Worm (Caenorhabditis elegans) whole organism, L2 larva: Measurements from ENCODE around the gene T05A8.7.
A peak's percentile ranks its signal among the peaks of the same experiment; 100 is the strongest.

ENCODE experiments used
- C34F6.9 ChIP-seq: fragments of 150-350 bp; optimal IDR thresholded peaks from 2 replicates; lab custom pipeline; 2014; ENCODE audit warnings: missing biosample characterization, missing genetic modification characterization
- ZK546.5 ChIP-seq: sonication (generic microtip); optimal IDR thresholded peaks from 2 replicates; lab custom pipeline; 2017; ENCODE audit warnings: missing biosample characterization, missing genetic modification characterization
- aly-2 ChIP-seq: fragments of 150-350 bp; optimal IDR thresholded peaks from 2 replicates; lab custom pipeline; 2014; ENCODE audit warnings: missing biosample characterization, missing genetic modification characterization
- ama-1 ChIP-seq: fragments of 150-350 bp; optimal IDR thresholded peaks from 2 replicates; lab custom pipeline; 2018; ENCODE audit warnings: inconsistent platforms
- blmp-1 ChIP-seq: sonication (generic microtip); optimal IDR thresholded peaks from 2 replicates; lab custom pipeline; 2017; ENCODE audit warnings: missing genetic modification characterization, mild to moderate bottlenecking, missing compliant biosample characterization, antibody characterized with exemption, moderate library complexity; ENCODE audit not compliant: insufficient read depth
- ceh-16 ChIP-seq: fragments of 150-350 bp; optimal IDR thresholded peaks from 2 replicates; lab custom pipeline; 2014; ENCODE audit warnings: missing biosample characterization, missing genetic modification characterization
- dmd-4 ChIP-seq: sonication (generic microtip); optimal IDR thresholded peaks from 2 replicates; lab custom pipeline; 2017; ENCODE audit warnings: missing biosample characterization, missing genetic modification characterization
- egl-27 ChIP-seq: sonication (generic microtip); optimal IDR thresholded peaks from 3 replicates; lab custom pipeline; 2017; ENCODE audit warnings: missing biosample characterization, missing genetic modification reagents, missing genetic modification characterization
- elt-1 ChIP-seq: fragments of 150-350 bp; optimal IDR thresholded peaks from 2 replicates; lab custom pipeline; 2014; ENCODE audit warnings: missing biosample characterization, missing genetic modification characterization
- elt-3 ChIP-seq: sonication (generic microtip); optimal IDR thresholded peaks from 2 replicates; lab custom pipeline; 2017; ENCODE audit warnings: missing biosample characterization, missing genetic modification characterization
- fos-1 ChIP-seq: fragments of 150-350 bp; optimal IDR thresholded peaks from 2 replicates; lab custom pipeline; 2014; ENCODE audit warnings: missing biosample characterization, missing genetic modification characterization
- gmeb-1 ChIP-seq: fragments of 150-350 bp; optimal IDR thresholded peaks from 2 replicates; lab custom pipeline; 2014; ENCODE audit warnings: missing biosample characterization, missing genetic modification characterization
- lin-11 ChIP-seq: fragments of 150-350 bp; sonication (generic microtip); optimal IDR thresholded peaks from 2 replicates; lab custom pipeline; 2014; ENCODE audit warnings: missing biosample characterization, missing genetic modification characterization, inconsistent platforms, mixed read lengths
- lin-13 ChIP-seq: fragments of 150-350 bp; optimal IDR thresholded peaks from 2 replicates; lab custom pipeline; 2014; ENCODE audit warnings: missing biosample characterization, missing genetic modification reagents, missing genetic modification characterization
- lin-39 ChIP-seq: fragments of 150-350 bp; optimal IDR thresholded peaks from 2 replicates; lab custom pipeline; 2014; ENCODE audit warnings: missing biosample characterization, missing genetic modification reagents, missing genetic modification characterization
- lsy-2 ChIP-seq, 2 experiments: fragments of 150-350 bp in 1 of 2; sonication (generic microtip) in 1 of 2; optimal IDR thresholded peaks; 2 replicates each; lab custom pipeline; 2014 to 2017; ENCODE audit warnings: missing biosample characterization in 2 of 2, missing genetic modification characterization in 2 of 2
- mbf-1 ChIP-seq: sonication (generic microtip); optimal IDR thresholded peaks from 2 replicates; lab custom pipeline; 2017; ENCODE audit warnings: missing biosample characterization, missing genetic modification characterization
- mdl-1 ChIP-seq, 2 experiments: fragments of 150-350 bp in 1 of 2; sonication (generic microtip) in 1 of 2; optimal IDR thresholded peaks; 2 replicates each; lab custom pipeline; 2017; ENCODE audit warnings: missing biosample characterization in 2 of 2, missing genetic modification characterization in 2 of 2
- nhr-10 ChIP-seq: sonication (generic microtip); optimal IDR thresholded peaks from 2 replicates; lab custom pipeline; 2017; ENCODE audit warnings: missing biosample characterization, missing genetic modification characterization
- nhr-11 ChIP-seq: fragments of 150-350 bp; optimal IDR thresholded peaks from 2 replicates; lab custom pipeline; 2014; ENCODE audit warnings: missing biosample characterization, missing genetic modification characterization
- nhr-129 ChIP-seq: fragments of 150-350 bp; optimal IDR thresholded peaks from 2 replicates; lab custom pipeline; 2014; ENCODE audit warnings: missing biosample characterization, missing genetic modification characterization
- nhr-21 ChIP-seq: fragments of 150-350 bp; optimal IDR thresholded peaks from 2 replicates; lab custom pipeline; 2014; ENCODE audit warnings: missing biosample characterization, missing genetic modification characterization
- nhr-23 ChIP-seq: fragments of 150-350 bp; optimal IDR thresholded peaks from 2 replicates; lab custom pipeline; 2014; ENCODE audit warnings: missing biosample characterization, missing genetic modification reagents, missing genetic modification characterization
- nhr-237 ChIP-seq: fragments of 150-350 bp; optimal IDR thresholded peaks from 2 replicates; lab custom pipeline; 2014; ENCODE audit warnings: missing biosample characterization, missing genetic modification characterization
- nhr-6 ChIP-seq: fragments of 150-350 bp; optimal IDR thresholded peaks from 2 replicates; lab custom pipeline; 2014; ENCODE audit warnings: missing biosample characterization, missing genetic modification characterization
- nhr-77 ChIP-seq: fragments of 150-350 bp; optimal IDR thresholded peaks from 2 replicates; lab custom pipeline; 2014; ENCODE audit warnings: missing biosample characterization, missing genetic modification characterization
- peb-1 ChIP-seq: fragments of 150-350 bp; optimal IDR thresholded peaks from 2 replicates; lab custom pipeline; 2014; ENCODE audit warnings: missing biosample characterization, missing genetic modification characterization
- sem-4 ChIP-seq: fragments of 150-350 bp; optimal IDR thresholded peaks from 2 replicates; lab custom pipeline; 2014; ENCODE audit warnings: missing biosample characterization, missing genetic modification reagents, missing genetic modification characterization
- skn-1 ChIP-seq: sonication (generic microtip); optimal IDR thresholded peaks from 2 replicates; lab custom pipeline; 2017; ENCODE audit warnings: missing biosample characterization, missing genetic modification characterization
- sma-3 ChIP-seq: sonication (generic microtip); optimal IDR thresholded peaks from 2 replicates; lab custom pipeline; 2016; ENCODE audit warnings: missing genetic modification reagents, missing genetic modification characterization, missing compliant biosample characterization
- sma-9 ChIP-seq, 2 experiments: fragments of 150-350 bp in 1 of 2; sonication (generic microtip) in 1 of 2; optimal IDR thresholded peaks; 2 replicates each; lab custom pipeline; 2014 to 2016; ENCODE audit warnings: missing genetic modification characterization in 2 of 2, mild to moderate bottlenecking in 1 of 2, missing biosample characterization in 1 of 2, missing compliant biosample characterization in 1 of 2, missing genetic modification reagents in 1 of 2, moderate library complexity in 1 of 2
- snpc-4 ChIP-seq: fragments of 150-350 bp; optimal IDR thresholded peaks from 2 replicates; lab custom pipeline; 2014; ENCODE audit warnings: missing biosample characterization, missing genetic modification characterization
- unc-39 ChIP-seq: fragments of 150-350 bp; optimal IDR thresholded peaks from 2 replicates; lab custom pipeline; 2014; ENCODE audit warnings: missing biosample characterization, missing genetic modification characterization
- unc-55 ChIP-seq: fragments of 150-350 bp; sonication (generic microtip); optimal IDR thresholded peaks from 3 replicates; lab custom pipeline; 2014; ENCODE audit warnings: missing biosample characterization, missing genetic modification reagents, missing genetic modification characterization
- unc-62 ChIP-seq: fragments of 150-350 bp; optimal IDR thresholded peaks from 2 replicates; lab custom pipeline; 2014; ENCODE audit warnings: missing biosample characterization, missing genetic modification reagents, missing genetic modification characterization
- ztf-11 ChIP-seq: sonication (generic microtip); optimal IDR thresholded peaks from 2 replicates; lab custom pipeline; 2017; ENCODE audit warnings: missing biosample characterization, missing genetic modification characterization
- ztf-4 ChIP-seq: fragments of 150-350 bp; optimal IDR thresholded peaks from 2 replicates; lab custom pipeline; 2014; ENCODE audit warnings: missing biosample characterization, missing genetic modification characterization

The T05A8.7 gene

ce11 chrII:2710919-2711318 is 31.2 kb downstream of the T05A8.7 start, which contains the start of gene T05A8.2:
T05A8.2 (minus strand) TSS chrII:2711019.
- TF ChIP-seq sem-4 = no peak
- no peak for TF ChIP-seq mdl-1 (tag; optimal IDR thresholded peaks at IDR 0.05; lab: Kevin White, UChicago)
- TF ChIP-seq lsy-2 (tag; optimal IDR thresholded peaks at IDR 0.05; lab: Kevin White, UChicago) = no peak
- no peak for TF ChIP-seq unc-39 (tag; lab: Kevin White, UChicago)
- no peak for TF ChIP-seq nhr-129 (tag; lab: Kevin White, UChicago)
- TF ChIP-seq elt-1 = no peak
- no peak for TF ChIP-seq ztf-4 (tag; lab: Kevin White, UChicago)
- no peak for TF ChIP-seq gmeb-1 (tag; lab: Kevin White, UChicago)
- TF ChIP-seq lin-13 = no peak
- no peak for TF ChIP-seq peb-1 (tag; lab: Kevin White, UChicago)

DNA sequence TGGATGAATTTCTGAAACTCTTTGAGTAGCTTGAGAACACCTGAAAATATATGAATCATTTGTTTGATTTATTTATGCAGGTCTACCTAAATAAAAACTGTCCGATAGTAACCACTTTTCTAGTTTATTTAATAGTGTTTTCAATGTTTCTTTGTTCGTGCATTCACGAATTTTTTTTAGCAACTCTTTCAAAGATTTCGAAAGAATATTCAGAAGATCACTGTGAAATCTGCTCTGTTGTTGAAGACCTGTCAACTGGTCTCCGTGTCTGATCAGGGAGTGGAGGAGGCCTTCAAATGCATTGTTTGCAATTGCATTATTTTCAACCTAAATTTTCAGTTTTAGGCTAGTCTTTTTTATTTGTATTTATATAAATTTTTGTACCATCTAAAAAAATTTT is 32.2 kb downstream of the T05A8.7 start, which contains the start of gene T05A8.1:
Gene T05A8.1, minus strand, starts transcription at position 101 of the 400 bp plus-strand sequence.
- TF ChIP-seq egl-27 (tag; lab: Kevin White, UChicago) (no peak), ceh-16 (no peak), nhr-237 (no peak), unc-62 (GFP tag; lab: Kevin White, UChicago) (no peak), lin-13 (no peak), ama-1 (lab: Kevin White, UChicago) (no peak), unc-39 (tag; lab: Kevin White, UChicago) (no peak), lin-11 (tag; lab: Kevin White, UChicago) (no peak), lsy-2 (tag; optimal IDR thresholded peaks at IDR 0.05; lab: Kevin White, UChicago) (no peak), sma-3 (GFP tag; lab: Kevin White, UChicago) (no peak), snpc-4 (tag; lab: Kevin White, UChicago) (no peak), unc-55 (GFP tag; lab: Kevin White, UChicago) (no peak), ztf-11 (no peak), elt-1 (no peak), blmp-1 (tag; lab: Kevin White, UChicago) (no peak), gmeb-1 (tag; lab: Kevin White, UChicago) (no peak), nhr-10 (tag; lab: Kevin White, UChicago) (no peak)

DNA sequence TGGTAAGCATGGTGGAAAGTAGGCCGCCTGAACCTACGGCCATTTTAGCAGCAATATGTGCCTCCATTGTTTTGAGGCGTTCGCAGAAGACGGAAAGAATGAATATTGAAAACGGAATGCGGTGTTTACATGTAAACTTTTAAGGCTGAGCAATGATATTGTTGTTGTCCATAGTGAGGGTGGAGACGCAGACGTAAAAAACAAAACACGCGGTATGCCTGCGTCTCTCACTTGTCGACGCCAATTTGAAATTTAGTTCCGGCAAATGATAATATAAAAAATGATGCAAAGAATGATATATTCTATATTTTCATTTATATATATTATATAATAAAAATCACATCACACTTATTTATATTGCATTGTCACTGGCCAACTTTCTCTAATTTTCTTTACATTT is 34.3 kb downstream of the T05A8.7 start, which contains the start of gene Y47G7B.2:
Gene Y47G7B.2, minus strand, starts transcription at position 143 of the 400 bp plus-strand sequence.
- TF ChIP-seq mbf-1 (tag; lab: Kevin White, UChicago) = no peak
- peak; percentile 48 for TF ChIP-seq unc-55 (GFP tag; lab: Kevin White, UChicago)
- peak; percentile 37 for TF ChIP-seq sma-9 (GFP tag; optimal IDR thresholded peaks at IDR 0.05; lab: Kevin White, UChicago)
- no peak for TF ChIP-seq sma-9 (tag; optimal IDR thresholded peaks at IDR 0.05; lab: Kevin White, UChicago)
- TF ChIP-seq aly-2 (tag; lab: Kevin White, UChicago) = no peak
- TF ChIP-seq C34F6.9 = peak; percentile 13
- TF ChIP-seq nhr-129 (tag; lab: Kevin White, UChicago) = peak; percentile 45
- TF ChIP-seq fos-1 = no peak
- TF ChIP-seq blmp-1 (tag; lab: Kevin White, UChicago) = no peak
- no peak for TF ChIP-seq nhr-23 (tag; lab: Kevin White, UChicago)
- no peak for TF ChIP-seq nhr-77 (tag; lab: Kevin White, UChicago)

DNA sequence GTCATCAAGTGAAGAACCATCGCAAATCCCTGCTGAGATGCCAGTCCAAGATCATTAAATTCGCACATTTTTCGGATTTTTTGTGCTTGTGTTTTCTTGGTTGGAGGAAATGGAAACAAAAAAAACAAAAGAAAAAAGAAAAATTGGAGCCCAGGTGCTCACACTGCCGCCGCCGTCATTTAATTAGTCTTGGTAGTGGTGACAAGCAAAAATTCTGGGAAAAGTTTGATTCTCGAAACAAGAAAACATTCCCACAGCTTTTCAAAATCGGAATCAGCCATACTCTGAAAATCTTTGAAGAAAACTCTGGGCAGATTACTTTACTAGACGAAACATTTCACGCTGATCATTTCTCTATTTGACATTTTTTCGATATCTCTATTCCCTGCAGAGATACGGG is 37.0 kb downstream of the T05A8.7 start, which contains the start of gene srh-128:
Gene srh-128, minus strand, starts transcription at position 101 of the 400 bp plus-strand sequence.
- TF ChIP-seq lin-11 (tag; lab: Kevin White, UChicago) (no peak), lin-13 (no peak), ztf-11 (no peak), nhr-21 (tag; lab: Kevin White, UChicago) (no peak), nhr-129 (tag; lab: Kevin White, UChicago) (no peak), dmd-4 (tag; lab: Kevin White, UChicago) (no peak), skn-1 (tag; lab: Kevin White, UChicago) (no peak), nhr-77 (tag; lab: Kevin White, UChicago) (no peak), nhr-6 (tag; lab: Kevin White, UChicago) (no peak), nhr-11 (tag; lab: Kevin White, UChicago) (no peak), lsy-2 (tag; optimal IDR thresholded peaks at IDR 0.05; lab: Kevin White, UChicago) (no peak), ZK546.5 (tag; lab: Kevin White, UChicago) (no peak), nhr-23 (tag; lab: Kevin White, UChicago) (no peak), aly-2 (tag; lab: Kevin White, UChicago) (no peak), lin-39 (no peak), elt-3 (no peak), unc-39 (tag; lab: Kevin White, UChicago) (no peak), nhr-10 (tag; lab: Kevin White, UChicago) (no peak), mdl-1 (tag; optimal IDR thresholded peaks at IDR 0.05; lab: Kevin White, UChicago) (no peak)
- TF ChIP-seq, all 48 proteins: peak for 0
